Worm (Caenorhabditis elegans): Measurements from ENCODE around the gene nspc-16.
A peak's percentile ranks its signal among the peaks of the same experiment; 100 is the strongest.

Gene nspc-16

DNA sequence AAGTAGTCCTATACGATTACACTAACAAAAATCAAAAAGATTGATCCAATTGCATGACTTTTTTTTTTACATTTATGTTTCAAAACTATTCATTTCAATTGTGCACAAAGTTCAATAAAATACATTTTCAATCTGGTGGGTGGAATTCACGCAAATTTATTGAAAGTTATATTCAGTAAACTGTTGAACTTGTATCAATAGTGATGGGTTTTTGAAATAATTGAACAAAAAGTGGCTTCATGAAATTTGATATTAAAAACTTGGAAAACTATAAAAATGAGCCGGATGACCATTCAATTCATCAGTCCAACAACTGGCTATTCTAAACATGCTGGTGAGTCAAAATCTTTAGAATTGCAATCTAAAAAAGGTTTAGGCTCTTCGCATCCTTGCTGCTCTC lies at the start of gene nspc-16:
Gene nspc-16 (plus strand): TSS at position 301 of the 400 bp plus-strand sequence.
- TF ChIP-seq dmd-4 (tag; optimal IDR thresholded peaks at IDR 0.05): no peak
- TF ChIP-seq lin-39 (tag; optimal IDR thresholded peaks at IDR 0.05): no peak
- TF ChIP-seq elt-3 (tag; optimal IDR thresholded peaks at IDR 0.05): no peak
- TF ChIP-seq mab-5 (tag; optimal IDR thresholded peaks at IDR 0.05): no peak
- no peak for TF ChIP-seq nhr-25 (tag; optimal IDR thresholded peaks at IDR 0.05)
- no peak for TF ChIP-seq nhr-6 (tag; optimal IDR thresholded peaks at IDR 0.05)
- no peak for TF ChIP-seq F13H6.1 (tag; optimal IDR thresholded peaks at IDR 0.05)
- no peak for TF ChIP-seq nhr-23 (tag; optimal IDR thresholded peaks at IDR 0.05)
- TF ChIP-seq nhr-12 (tag; optimal IDR thresholded peaks at IDR 0.05): no peak
- TF ChIP-seq mbf-1 (tag; optimal IDR thresholded peaks at IDR 0.05): no peak
- TF ChIP-seq unc-39 (tag; optimal IDR thresholded peaks at IDR 0.05): no peak
- no peak for TF ChIP-seq ztf-4 (tag; optimal IDR thresholded peaks at IDR 0.05)

DNA sequence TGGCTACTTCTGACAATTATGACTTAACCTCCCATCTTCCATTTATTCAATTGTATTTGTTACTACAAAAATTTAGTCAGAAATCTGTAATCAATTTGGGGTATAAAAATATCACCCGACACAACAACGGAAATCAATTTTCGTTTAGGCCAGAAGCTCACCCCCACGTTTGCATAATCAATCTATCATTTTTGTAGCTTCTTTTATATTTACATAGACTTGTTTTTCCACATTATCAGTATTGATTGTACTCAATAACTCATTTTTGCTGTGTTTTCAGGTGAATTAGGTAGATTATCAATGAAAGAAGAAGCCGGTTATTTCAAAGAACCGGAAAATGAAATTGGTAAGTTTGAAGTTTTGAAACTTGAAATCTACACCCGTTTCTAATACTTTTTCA lies 49.6 kb upstream of the nspc-16 start, which contains the start of gene M163.5:
Gene M163.5 (plus strand): TSS at position 301 of the 400 bp plus-strand sequence.
- no peak for TF ChIP-seq F13H6.1 (tag; optimal IDR thresholded peaks at IDR 0.05)

DNA sequence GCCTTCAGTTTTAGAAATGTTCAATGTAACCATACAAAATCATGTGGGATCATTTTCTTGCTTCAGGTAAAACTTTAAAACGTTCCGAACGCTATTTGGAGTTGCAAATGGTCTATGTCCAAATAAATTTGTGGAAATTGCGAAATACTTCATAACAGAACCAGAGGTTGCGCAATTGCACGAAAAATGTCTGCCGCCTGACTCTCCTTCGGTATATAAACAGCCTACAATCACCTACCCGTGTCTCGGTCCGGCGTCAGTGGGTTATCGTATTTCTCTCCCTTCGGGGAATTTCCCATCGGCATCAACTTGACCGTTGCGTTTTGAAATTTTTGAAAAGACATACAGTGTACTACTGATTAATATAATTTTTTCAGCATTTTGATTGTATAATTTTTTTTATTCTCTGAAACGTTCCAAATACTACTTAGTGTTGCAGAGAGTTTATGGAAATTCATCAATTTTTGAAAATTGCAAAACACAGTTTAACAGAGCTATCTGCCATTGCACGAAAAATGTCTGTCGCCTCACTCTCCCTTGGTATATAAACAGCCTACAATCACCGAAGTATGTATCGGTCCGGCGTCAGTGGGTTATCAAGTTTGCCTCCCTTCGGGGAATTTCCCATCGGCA lies 46.6 kb upstream of the nspc-16 start:
- TF ChIP-seq sma-3 (GFP tag; optimal IDR thresholded peaks at IDR 0.05): peak; percentile 89
- TF ChIP-seq F13H6.1 (tag; optimal IDR thresholded peaks at IDR 0.05): peak; percentile 40
- TF ChIP-seq lsy-2 (tag; optimal IDR thresholded peaks at IDR 0.05): peak in 1 of 2 experiments; percentile 31
- peak; percentile 98 for TF ChIP-seq snpc-4 (tag; optimal IDR thresholded peaks at IDR 0.05)
- TF ChIP-seq nhr-6 (tag; optimal IDR thresholded peaks at IDR 0.05): no peak
- TF ChIP-seq nhr-25 (tag; optimal IDR thresholded peaks at IDR 0.05): no peak
- no peak for TF ChIP-seq elt-3 (tag; optimal IDR thresholded peaks at IDR 0.05)
- TF ChIP-seq lin-11 (tag; optimal IDR thresholded peaks at IDR 0.05): no peak
- peak; percentile 53 for TF ChIP-seq nhr-21 (tag; optimal IDR thresholded peaks at IDR 0.05)
- TF ChIP-seq crh-2 (tag; optimal IDR thresholded peaks at IDR 0.05): peak; percentile 37
- peak; percentile 100 for TF ChIP-seq nhr-129 (tag; optimal IDR thresholded peaks at IDR 0.05)
- TF ChIP-seq sma-9 (GFP tag; optimal IDR thresholded peaks at IDR 0.05): peak; percentile 75
- TF ChIP-seq sma-9 (tag; optimal IDR thresholded peaks at IDR 0.05): no peak
- peak; percentile 41 for TF ChIP-seq nhr-10 (tag; optimal IDR thresholded peaks at IDR 0.05)
- TF ChIP-seq fos-1 (tag; optimal IDR thresholded peaks at IDR 0.05): peak; percentile 26
- TF ChIP-seq egl-27 (tag; optimal IDR thresholded peaks at IDR 0.05): peak; percentile 26
- peak; percentile 59 for TF ChIP-seq gmeb-1 (tag; optimal IDR thresholded peaks at IDR 0.05)
- TF ChIP-seq lin-13 (GFP tag; optimal IDR thresholded peaks at IDR 0.05): peak; percentile 31

DNA sequence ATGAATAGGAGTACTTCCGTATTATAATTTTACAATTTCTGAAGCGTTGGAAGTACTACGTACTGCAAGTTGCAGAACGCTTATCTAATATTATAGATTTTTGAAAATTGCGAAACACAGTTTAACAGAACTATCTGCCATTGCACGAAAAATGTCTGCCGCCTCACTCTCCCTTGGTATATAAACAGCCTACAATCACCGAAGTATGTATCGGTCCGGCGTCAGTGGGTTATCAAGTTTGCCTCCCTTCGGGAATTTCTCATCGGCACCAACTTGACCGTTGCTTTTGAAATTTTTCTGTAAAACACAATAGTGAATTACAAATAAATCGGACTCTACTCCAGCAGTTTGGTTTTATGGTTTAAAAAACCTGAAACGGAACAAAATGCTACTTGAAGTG lies 46.0 kb upstream of the nspc-16 start:
- TF ChIP-seq snpc-4 (tag; optimal IDR thresholded peaks at IDR 0.05): peak; percentile 93
- no peak for TF ChIP-seq nhr-12 (tag; optimal IDR thresholded peaks at IDR 0.05)
- no peak for TF ChIP-seq mbf-1 (tag; optimal IDR thresholded peaks at IDR 0.05)
- peak; percentile 17 for TF ChIP-seq sma-3 (GFP tag; optimal IDR thresholded peaks at IDR 0.05)

DNA sequence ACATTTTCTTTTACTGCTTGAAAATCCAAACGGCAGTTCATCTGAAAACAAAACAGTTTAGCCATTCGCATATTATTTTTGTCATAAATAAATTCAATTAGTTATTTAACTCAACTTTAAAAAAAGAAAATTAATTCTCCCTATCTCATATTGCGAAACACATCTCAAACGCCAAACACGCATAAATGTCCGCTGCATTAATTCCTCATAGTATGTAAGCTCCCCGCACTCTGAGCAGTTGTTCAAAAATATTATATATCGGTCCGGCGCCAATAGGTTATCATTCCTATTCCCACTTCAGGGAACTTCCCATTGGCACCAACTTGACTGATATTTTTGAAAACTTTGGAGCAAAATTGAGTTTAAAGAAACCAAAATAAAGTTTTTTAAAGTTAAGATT lies 45.2 kb upstream of the nspc-16 start:
- peak; percentile 28 to 54 for TF ChIP-seq lsy-2 (tag; optimal IDR thresholded peaks at IDR 0.05)
- peak; percentile 65 for TF ChIP-seq sma-9 (GFP tag; optimal IDR thresholded peaks at IDR 0.05)
- TF ChIP-seq sma-9 (tag; optimal IDR thresholded peaks at IDR 0.05): no peak
- TF ChIP-seq snpc-4 (tag; optimal IDR thresholded peaks at IDR 0.05): peak; percentile 98
- TF ChIP-seq C34F6.9 (tag; optimal IDR thresholded peaks at IDR 0.05): peak; percentile 49
- TF ChIP-seq unc-55 (GFP tag; optimal IDR thresholded peaks at IDR 0.05): peak; percentile 88
- no peak for TF ChIP-seq nhr-10 (tag; optimal IDR thresholded peaks at IDR 0.05)
- peak; percentile 55 for TF ChIP-seq nhr-6 (tag; optimal IDR thresholded peaks at IDR 0.05)
- peak; percentile 20 for TF ChIP-seq nhr-21 (tag; optimal IDR thresholded peaks at IDR 0.05)
- peak; percentile 4 for TF ChIP-seq lin-13 (GFP tag; optimal IDR thresholded peaks at IDR 0.05)
- TF ChIP-seq aly-2 (tag; optimal IDR thresholded peaks at IDR 0.05): no peak
- no peak for TF ChIP-seq crh-2 (tag; optimal IDR thresholded peaks at IDR 0.05)
- TF ChIP-seq mab-5 (tag; optimal IDR thresholded peaks at IDR 0.05): no peak

DNA sequence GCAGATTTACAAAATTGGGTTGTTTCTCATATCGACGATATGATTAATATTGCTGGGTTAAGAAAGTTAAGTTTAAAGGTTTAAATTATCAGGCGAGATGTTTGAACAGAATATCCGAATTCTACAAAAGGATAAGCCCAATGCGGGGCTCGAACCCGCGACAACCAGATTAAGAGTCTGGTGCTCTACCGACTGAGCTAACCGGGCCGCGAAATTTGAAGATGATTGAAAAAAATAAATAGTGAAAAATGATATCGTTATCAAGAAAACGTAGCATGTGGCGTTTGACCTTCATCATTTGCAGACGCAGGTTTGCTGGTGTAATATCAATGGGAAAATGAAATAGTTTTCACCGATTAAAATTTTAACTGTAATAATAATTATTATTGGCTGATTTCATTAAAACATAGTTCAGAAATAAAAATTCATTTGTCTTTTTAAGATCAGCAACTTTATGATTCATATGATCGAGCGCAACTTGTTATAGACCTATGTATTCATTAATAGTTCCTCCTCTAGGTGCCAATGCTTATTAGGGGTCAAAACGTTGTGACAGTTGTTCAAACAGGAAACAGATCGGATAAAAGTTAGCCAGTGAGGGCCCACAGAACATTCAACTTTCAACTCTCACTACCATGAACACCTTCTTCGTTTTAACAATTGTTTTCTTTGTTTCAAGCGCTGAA lies 44.5 kb upstream of the nspc-16 start, which contains the start of gene M163.11:
Gene M163.11 (plus strand): TSS at position 636 of the 686 bp plus-strand sequence.
- TF ChIP-seq fos-1 (tag; optimal IDR thresholded peaks at IDR 0.05) (peak; percentile 12), nhr-129 (tag; optimal IDR thresholded peaks at IDR 0.05) (peak; percentile 1), alr-1 (tag; optimal IDR thresholded peaks at IDR 0.05) (no peak), sma-3 (GFP tag; optimal IDR thresholded peaks at IDR 0.05) (peak; percentile 57), sma-9 (GFP tag; optimal IDR thresholded peaks at IDR 0.05) (peak; percentile 4), sma-9 (tag; optimal IDR thresholded peaks at IDR 0.05) (no peak), nhr-25 (tag; optimal IDR thresholded peaks at IDR 0.05) (no peak), gmeb-1 (tag; optimal IDR thresholded peaks at IDR 0.05) (peak; percentile 35), crh-2 (tag; optimal IDR thresholded peaks at IDR 0.05) (peak; percentile 40), mbf-1 (tag; optimal IDR thresholded peaks at IDR 0.05) (no peak), unc-39 (tag; optimal IDR thresholded peaks at IDR 0.05) (no peak), C34F6.9 (tag; optimal IDR thresholded peaks at IDR 0.05) (no peak), lsy-2 (tag; optimal IDR thresholded peaks at IDR 0.05) (peak in 1 of 2 experiments; percentile 11), nhr-21 (tag; optimal IDR thresholded peaks at IDR 0.05) (peak; percentile 27), Y55F3AM.14 (GFP tag; optimal IDR thresholded peaks at IDR 0.05) (no peak), F13H6.1 (tag; optimal IDR thresholded peaks at IDR 0.05) (peak; percentile 1), nhr-237 (tag; optimal IDR thresholded peaks at IDR 0.05) (no peak), zag-1 (tag; optimal IDR thresholded peaks at IDR 0.05) (no peak)
